Fruit fly (Drosophila melanogaster): Measurements from ENCODE around the gene CG8838.

CG8838 gene

DNA sequence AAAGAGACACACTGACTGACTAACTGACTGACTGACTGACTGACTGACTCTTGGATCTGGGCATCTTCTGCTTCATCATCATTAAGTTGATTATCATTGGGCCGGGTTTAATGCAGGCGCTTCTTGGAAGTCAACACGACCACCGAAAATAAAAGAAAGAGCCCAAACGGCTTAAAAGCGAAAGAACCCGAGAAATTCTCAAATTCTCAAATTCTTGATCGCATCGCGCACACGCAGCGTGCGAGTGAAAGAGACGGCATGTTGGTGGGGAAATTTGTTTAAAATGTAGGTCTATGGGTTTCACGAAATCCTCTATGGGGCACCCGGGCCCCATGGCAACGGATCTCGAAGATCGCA lies 11.0 kb upstream of the CG8838 start:
- TF ChIP-seq CG17801 (GFP tag; optimal IDR thresholded peaks at IDR 0.05; ENCODE audit: partially characterized antibody), result no peak

DNA sequence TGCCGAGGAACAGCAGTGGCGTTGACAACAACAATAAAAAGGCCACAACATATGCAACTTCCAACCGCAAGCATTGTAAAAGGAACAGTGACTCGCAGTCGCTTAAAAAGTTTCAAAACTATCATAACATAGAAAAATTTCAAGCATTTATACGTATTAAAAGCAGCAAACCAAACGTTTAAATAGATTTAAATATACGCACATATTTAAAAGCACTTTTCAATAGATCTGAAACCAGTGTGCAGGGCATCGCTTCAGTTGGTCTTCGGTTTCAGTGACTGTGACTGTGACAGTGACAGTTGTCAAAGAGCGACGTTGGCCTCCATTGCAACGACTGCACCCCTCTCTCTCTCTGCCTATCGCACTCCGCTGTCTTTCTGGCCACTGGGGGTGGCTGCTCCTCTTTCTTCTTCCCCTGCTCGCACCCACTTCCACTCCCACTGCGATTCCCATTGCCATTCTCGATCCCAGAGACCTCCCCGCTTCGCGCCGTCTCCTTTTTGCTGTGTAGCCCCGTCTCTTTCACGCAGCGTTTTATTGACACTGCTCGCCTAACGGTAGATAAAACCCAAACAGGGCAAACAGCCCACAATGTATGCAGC lies 9.2 kb upstream of the CG8838 start:
- peak; percentile 30 for TF ChIP-seq CG17801 (GFP tag; optimal IDR thresholded peaks at IDR 0.05; ENCODE audit: partially characterized antibody)

DNA sequence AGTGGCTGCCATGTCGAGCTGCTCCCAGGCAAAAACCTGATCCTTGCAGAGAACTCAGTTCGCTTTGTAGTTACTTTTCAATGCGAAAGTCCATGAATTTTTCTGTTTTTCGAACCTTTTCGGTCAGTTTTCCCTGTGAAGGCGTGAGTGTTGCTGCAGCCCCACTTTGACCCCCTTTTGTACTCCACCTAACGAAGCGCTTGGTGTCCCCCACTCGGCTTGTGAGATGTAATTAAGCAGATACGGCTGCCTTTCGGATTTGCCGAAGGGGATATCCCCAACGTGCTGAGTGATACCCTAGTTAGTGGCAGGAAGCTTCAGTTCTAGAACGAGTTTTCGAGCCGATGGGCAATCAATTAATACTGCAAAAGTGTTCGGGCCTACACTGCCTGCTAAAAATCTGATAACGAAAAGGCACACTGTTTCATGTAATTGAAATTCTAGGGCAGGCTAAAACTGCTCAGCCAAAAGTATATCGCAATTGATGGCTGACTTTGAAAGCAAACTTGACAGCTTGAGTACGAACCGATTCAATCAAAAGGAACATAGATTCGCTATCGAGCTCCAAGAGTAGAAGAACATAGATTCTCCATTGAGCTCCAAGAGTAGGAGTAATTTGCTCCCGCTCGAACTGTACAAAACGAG lies 5.7 kb upstream of the CG8838 start:
- no peak for TF ChIP-seq CG17801 (GFP tag; optimal IDR thresholded peaks at IDR 0.05; ENCODE audit: partially characterized antibody)

DNA sequence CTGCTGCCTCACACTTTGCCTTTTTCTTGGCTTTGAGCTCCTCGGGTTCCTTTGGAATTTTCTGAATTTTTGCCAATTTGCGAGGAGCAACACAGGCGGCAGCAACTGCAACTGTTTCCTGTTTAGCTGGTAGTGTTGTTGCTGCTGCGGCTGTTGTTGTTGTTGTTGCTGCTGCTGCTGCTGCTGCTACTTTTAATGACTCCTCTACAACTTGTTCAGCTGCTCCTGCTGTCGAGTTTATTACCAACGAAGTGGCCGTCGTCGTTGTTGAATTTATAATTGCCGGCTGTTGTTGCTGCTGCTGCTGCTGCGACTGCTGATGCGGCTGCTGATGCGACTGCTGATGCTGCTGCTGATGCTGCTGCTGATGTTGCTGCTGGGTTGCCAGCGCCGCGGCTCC lies 4.5 kb upstream of the CG8838 start:
- no peak for TF ChIP-seq CG17801 (GFP tag; optimal IDR thresholded peaks at IDR 0.05; ENCODE audit: partially characterized antibody)

DNA sequence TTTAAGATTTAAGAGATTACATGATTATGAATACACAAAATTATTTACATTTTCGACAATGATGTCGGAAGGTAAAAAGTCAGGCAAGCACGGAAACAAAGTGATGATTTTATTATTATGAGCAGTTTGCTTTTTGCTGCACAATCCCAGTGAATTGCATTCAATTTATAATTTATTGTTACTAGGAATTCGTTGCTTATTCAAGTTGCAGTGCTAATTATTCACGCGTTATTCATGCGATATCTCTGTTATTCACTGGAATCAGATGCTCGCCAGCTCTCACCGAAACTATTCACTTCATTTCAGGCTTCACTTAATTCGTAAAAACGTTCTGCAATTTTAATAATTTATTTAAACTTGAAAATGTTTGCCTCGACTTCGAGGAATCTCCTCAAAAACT lies 3.7 kb upstream of the CG8838 start:
- TF ChIP-seq CG17801 (GFP tag; optimal IDR thresholded peaks at IDR 0.05; ENCODE audit: partially characterized antibody), result no peak

DNA sequence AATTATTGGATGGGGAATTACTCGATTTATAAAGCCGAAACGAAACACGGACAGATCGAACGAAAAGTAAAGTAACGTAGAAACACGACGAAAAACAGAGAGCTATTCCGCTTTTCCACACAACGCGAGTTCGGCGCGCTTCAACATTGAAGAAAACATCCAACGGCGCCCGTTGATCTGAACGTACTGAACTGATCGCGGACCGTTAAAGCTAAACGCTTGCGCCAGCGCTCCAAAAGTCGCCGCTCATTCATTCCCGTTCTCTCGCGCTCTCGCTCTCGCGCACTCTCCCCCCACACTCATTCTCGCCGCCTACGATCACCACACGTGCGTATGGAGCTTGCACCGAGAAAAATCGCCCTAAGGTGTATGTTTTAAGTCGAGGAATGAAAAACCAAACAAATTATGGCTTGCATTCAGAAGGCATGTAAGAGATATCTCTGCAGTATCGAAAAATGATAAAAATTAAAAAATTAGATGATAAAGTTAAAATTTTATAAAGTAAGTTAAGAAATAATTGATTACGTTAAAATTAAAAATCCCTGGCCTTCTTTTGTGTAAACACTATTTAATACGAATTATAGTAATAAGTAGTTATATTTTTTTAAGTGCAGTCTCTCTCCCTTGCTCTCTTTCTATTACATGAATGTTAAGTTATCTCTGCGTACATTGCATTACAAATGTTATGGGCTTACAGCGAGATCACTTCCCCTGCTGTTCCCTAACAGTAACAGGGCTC lies 2.6 kb upstream of the CG8838 start, which contains the start of gene E23:
Gene E23, minus strand, starts transcription at position 188 of the 739 bp plus-strand sequence.
- peak; percentile 93 for TF ChIP-seq CG17801 (GFP tag; optimal IDR thresholded peaks at IDR 0.05; ENCODE audit: partially characterized antibody)

DNA sequence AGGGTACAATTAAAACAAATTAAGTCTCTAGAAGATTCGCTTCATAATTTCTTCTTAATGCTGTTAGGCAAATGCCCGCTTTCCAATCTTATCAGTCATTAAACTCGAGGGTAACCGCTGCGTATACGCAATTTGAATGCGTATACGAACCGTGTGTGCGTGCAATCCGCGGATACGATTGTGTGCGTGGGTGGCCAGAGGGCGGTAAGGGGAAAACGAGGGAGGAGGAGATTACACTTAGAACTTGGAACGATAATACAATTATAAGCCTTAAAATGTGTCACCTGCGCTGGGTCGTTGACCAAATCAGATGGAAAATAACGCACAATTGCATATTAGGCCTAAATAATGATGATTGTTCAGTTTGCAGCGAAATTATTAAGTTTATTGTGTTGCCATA lies 1.7 kb upstream of the CG8838 start:
- no peak for TF ChIP-seq CG17801 (GFP tag; optimal IDR thresholded peaks at IDR 0.05; ENCODE audit: partially characterized antibody)

DNA sequence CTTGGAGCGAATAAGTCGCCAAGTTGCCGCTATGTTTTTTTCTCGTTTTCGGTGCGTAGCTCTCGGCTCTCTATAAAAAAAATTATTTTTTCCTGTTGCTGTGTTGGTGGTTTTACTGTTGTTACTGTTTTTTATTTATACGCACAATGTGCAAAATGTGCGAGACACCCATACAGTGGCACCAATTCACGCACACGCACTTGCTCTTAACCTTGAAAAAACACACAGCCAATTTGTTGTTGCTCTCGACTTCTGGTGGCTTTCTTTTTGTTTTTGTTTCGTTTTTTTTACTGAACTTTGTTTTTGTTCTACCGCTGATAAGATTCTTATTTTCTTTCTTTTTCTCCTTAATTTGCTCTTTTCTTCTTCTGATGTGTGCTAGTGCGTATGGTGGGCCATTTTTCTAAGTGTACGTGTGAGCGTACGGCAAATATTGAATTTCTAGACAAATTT lies 1.2 kb upstream of the CG8838 start:
- no peak for TF ChIP-seq CG17801 (GFP tag; optimal IDR thresholded peaks at IDR 0.05; ENCODE audit: partially characterized antibody)

DNA sequence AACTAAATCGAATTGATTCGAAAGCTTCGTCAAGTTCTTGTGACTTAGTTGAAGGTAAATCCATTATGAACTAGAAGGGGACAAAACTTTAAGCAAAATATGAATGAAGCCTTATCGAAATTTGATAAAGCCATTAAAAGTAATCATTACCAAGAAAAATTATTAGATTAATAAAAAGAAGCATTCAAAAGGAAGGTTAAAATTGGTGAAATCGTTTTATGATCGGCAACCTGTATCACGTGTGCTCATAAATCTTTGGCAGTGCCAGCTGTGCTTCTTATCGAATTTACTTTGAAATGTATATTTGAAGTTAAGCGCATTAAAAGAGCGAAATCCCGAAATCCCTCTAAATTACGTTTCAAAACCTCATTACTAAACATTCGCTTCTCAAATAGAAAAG lies 4.4 kb downstream of the CG8838 start:
- TF ChIP-seq CG17801 (GFP tag; optimal IDR thresholded peaks at IDR 0.05; ENCODE audit: partially characterized antibody), result no peak

DNA sequence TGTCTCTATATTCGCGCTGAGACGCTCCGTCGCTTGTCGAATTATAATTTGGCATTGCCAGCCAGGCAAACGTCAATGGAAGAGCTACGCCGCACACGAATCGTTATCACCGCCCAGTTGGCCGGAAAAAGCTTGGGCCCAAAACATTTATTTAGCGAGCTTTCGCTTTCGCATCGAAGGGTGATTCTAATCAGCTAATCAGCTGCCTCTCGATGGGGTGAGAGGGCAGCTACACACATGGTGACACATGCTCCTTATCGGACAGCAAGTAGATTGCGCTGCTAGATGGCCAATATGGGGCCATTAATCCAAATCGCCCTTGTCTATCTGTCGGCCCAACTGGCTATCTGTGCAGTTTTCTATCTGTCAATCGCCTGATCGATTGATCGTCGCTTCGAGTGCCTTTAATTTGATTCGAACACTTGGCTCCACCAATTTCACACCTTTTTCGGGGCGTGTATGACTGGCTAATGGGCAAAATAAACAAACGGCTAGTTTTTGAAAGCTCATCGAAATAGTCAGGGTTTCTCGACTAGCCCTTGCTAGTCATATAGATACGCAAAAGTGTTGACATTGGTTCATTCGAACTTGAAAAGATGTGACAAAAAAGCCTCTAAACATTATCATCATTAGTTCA lies 8.7 kb downstream of the CG8838 start:
- no peak for TF ChIP-seq CG17801 (GFP tag; optimal IDR thresholded peaks at IDR 0.05; ENCODE audit: partially characterized antibody)

DNA sequence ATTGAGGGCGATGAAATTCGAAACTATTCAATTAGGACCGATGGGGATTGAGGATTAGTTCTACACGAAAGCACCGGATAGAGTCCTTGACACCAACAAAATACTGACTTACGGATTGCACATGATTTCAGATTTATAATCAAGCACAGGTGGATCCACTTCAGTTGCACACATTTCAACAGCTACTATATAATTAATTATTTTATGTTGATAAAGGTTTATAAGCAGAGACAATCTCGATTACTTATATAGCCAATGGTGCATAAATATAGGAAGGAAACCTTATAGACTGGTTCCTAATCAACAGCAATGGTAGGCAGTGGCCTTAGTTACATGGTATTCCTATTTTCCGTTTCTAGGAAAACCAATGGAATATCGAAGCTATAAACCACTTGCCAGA lies 11.0 kb downstream of the CG8838 start:
- no peak for TF ChIP-seq CG17801 (GFP tag; optimal IDR thresholded peaks at IDR 0.05; ENCODE audit: partially characterized antibody)

DNA sequence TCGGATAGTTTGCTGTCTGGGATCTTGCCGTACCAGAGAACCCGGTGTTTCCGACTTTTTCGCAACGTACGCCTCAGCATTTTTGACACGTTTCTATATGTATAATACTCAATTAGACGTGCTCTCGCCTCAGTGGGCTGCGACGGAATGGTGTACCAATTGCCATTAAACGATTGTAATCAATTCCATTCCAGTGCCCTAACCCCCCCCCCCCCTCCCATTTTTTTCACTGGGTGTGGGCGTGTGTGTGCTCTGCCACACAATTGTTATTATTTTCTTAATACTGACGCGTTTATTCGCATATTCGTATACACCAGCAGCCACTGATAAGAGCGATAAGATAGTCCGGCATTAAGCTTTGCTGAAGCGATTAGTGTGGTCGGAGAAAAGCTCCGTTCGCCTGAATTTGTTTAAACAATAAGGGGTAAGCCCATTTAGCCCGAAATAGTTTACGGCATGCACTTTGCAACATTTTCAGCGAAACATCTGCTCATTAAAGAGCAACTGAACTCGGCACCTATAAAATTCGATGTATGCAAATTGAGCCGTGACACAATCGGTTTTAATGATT lies 11.7 kb downstream of the CG8838 start:
- TF ChIP-seq CG17801 (GFP tag; optimal IDR thresholded peaks at IDR 0.05; ENCODE audit: partially characterized antibody), result no peak

DNA sequence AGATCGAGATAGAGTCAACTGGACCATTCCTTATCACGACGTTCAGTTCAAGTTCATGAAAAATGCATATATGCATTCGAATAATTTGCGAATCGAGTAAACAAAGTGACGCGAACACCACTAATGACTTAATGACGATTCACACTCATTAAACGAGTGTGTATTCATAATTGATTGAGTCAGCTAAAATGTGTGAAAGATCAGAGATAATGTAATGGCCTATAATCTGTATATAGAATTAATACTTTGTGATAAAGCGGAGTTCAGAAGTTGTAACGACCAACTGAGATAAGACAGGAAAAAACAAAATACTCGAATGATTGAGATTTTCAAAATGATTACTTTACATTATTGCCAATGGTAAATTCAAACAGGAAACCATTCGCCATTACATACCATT lies 12.4 kb downstream of the CG8838 start:
- no peak for TF ChIP-seq CG17801 (GFP tag; optimal IDR thresholded peaks at IDR 0.05; ENCODE audit: partially characterized antibody)

DNA sequence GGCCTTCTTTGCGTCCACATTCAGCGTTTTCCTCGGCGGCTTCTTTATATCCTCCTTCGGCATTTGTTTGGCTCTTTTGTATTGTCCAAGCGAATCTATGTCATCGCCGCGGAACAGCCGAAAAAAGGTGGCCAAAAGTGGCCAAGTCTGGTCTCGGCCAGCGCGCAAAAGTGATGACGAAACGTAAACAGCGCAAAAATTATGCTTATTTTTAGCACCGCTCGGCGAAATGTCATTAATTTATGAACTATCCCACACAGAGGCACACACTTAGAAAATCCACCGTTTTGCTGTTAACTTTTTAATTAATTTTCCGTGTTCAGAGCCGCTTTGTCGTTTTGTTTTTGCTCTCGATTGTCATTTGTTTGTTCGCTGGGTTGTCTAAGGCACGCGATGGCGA lies 13.5 kb downstream of the CG8838 start:
- no peak for TF ChIP-seq CG17801 (GFP tag; optimal IDR thresholded peaks at IDR 0.05; ENCODE audit: partially characterized antibody)

DNA sequence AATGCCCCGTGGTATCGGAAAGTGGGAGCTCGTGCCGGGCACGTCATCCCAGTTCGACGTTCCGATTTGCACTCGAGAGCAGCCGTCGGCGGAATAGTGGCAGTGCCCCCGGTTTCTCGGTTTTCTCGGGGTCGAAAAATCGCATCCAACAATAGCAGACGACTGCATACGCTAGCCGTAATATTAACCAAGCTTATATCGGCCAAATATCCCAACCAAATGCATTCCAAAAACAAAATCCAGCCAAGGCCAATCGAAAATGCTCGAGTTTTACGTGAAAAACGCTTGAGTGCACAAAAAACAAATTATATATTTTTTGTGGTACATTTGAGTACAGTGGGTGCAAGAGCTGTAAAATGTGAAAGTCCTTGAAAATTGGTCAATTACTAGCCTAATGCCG lies 13.9 kb downstream of the CG8838 start:
- TF ChIP-seq CG17801 (GFP tag; optimal IDR thresholded peaks at IDR 0.05; ENCODE audit: partially characterized antibody), result no peak

All from ovary, adult (tissue).